Worm (Caenorhabditis elegans) whole organism, early embryonic: Measurements from ENCODE around the gene rom-1.

ENCODE experiments used
- B0310.2 ChIP-seq: sonication (generic microtip); optimal IDR thresholded peaks from 2 replicates; lab custom pipeline; 2016; ENCODE audit warnings: mild to moderate bottlenecking, missing genetic modification characterization, missing compliant biosample characterization
- F13C5.2 ChIP-seq: sonication (generic microtip); optimal IDR thresholded peaks from 2 replicates; lab custom pipeline; 2017; ENCODE audit warnings: mild to moderate bottlenecking, missing genetic modification characterization, inconsistent platforms, missing compliant biosample characterization
- aly-1 ChIP-seq: sonication (generic microtip); optimal IDR thresholded peaks from 2 replicates; lab custom pipeline; 2016; ENCODE audit warnings: missing genetic modification characterization, missing compliant biosample characterization
- ama-1 ChIP-seq: fragments of 150-350 bp; optimal IDR thresholded peaks from 2 replicates; lab custom pipeline; 2014
- ceh-13 ChIP-seq: fragments of 200-800 bp; sonication (Bioruptor generic); optimal IDR thresholded peaks from 2 replicates; lab custom pipeline; 2018; ENCODE audit warnings: mild to moderate bottlenecking, missing genetic modification characterization, missing compliant biosample characterization
- ets-7 ChIP-seq: sonication (generic microtip); optimal IDR thresholded peaks from 2 replicates; lab custom pipeline; 2016; ENCODE audit warnings: missing genotype, missing genetic modification characterization, missing compliant biosample characterization
- flt-1 ChIP-seq: fragments of 200-800 bp; sonication (Bioruptor generic); IDR thresholded peaks from 2 replicates; pipeline ENCODE4 v1.3.6; 2022; ENCODE audit warnings: missing genetic modification characterization, missing compliant biosample characterization
- hnd-1 ChIP-seq: sonication (generic microtip); optimal IDR thresholded peaks from 2 replicates; lab custom pipeline; 2016; ENCODE audit warnings: missing genetic modification characterization, missing compliant biosample characterization
- scrt-1 ChIP-seq: fragments of 200-800 bp; sonication (Bioruptor generic); IDR thresholded peaks from 2 replicates; pipeline ENCODE4 v1.3.6; 2022; ENCODE audit warnings: missing genetic modification characterization, missing compliant biosample characterization
- sea-1 ChIP-seq: fragments of 200-800 bp; sonication (Bioruptor generic); conservative IDR thresholded peaks from 2 replicates; pipeline ENCODE4 v1.3.6; 2022; ENCODE audit warnings: missing genetic modification characterization, missing compliant biosample characterization
- tra-4 ChIP-seq: sonication (generic microtip); optimal IDR thresholded peaks from 2 replicates; lab custom pipeline; 2017; ENCODE audit warnings: missing genetic modification characterization, missing compliant biosample characterization

- TF ChIP-seq sea-1 (GFP tag; lab: Robert Waterston, UW), result no peak
- TF ChIP-seq ama-1 (lab: Kevin White, UChicago), result no peak
- no peak for TF ChIP-seq ets-7 (tag; lab: Kevin White, UChicago)
- no peak for TF ChIP-seq flt-1 (GFP tag; lab: Robert Waterston, UW)
- no peak for TF ChIP-seq F13C5.2 (tag; lab: Kevin White, UChicago)
- TF ChIP-seq B0310.2 (tag; lab: Kevin White, UChicago), result no peak
- TF ChIP-seq ceh-13 (GFP tag; lab: Kevin White, UChicago), result no peak
- no peak for TF ChIP-seq scrt-1 (GFP tag; lab: Robert Waterston, UW)
- no peak for TF ChIP-seq tra-4
- no peak for TF ChIP-seq hnd-1
- TF ChIP-seq aly-1, result no peak
Observed at ce11 chrIII:4878281-4878680, 28.7 kb upstream of the rom-1 start, which contains the start of the genes tost-1 and arx-6.
